Fruit fly (Drosophila melanogaster): ENCODE data around the gene Ing3.

- TF ChIP-seq CG7101 (tag; optimal IDR thresholded peaks at IDR 0.05) = no peak
- no peak for TF ChIP-seq pad (GFP tag; optimal IDR thresholded peaks at IDR 0.05)
- peak; percentile 98 for TF ChIP-seq tj (GFP tag; optimal IDR thresholded peaks at IDR 0.05)
These were observed 18.2 kb downstream of the Ing3 start, which contains the start of gene wgn for dm6 chrX:18634716-18635115.
